Worm (Caenorhabditis elegans) whole organism, late embryonic: ENCODE measurements around the gene ptr-6.

Source experiments
- ceh-34 ChIP-seq: sonication (generic microtip); optimal IDR thresholded peaks from 2 replicates; lab custom pipeline; 2016; ENCODE audit warnings: mild to moderate bottlenecking, missing genetic modification characterization, missing compliant biosample characterization
- ceh-9 ChIP-seq: sonication (generic microtip); optimal IDR thresholded peaks from 2 replicates; lab custom pipeline; 2016; ENCODE audit warnings: mild to moderate bottlenecking, missing genetic modification characterization, inconsistent platforms, missing compliant biosample characterization
- che-1 ChIP-seq: sonication (generic microtip); optimal IDR thresholded peaks from 2 replicates; lab custom pipeline; 2016; ENCODE audit warnings: mild to moderate bottlenecking, missing genetic modification characterization, missing compliant biosample characterization
- eyg-1 ChIP-seq: sonication (generic microtip); optimal IDR thresholded peaks from 2 replicates; lab custom pipeline; 2016; ENCODE audit warnings: missing genotype, missing genetic modification characterization, missing compliant biosample characterization
- hlh-13 ChIP-seq: fragments of 200-800 bp; sonication (Bioruptor generic); optimal IDR thresholded peaks from 2 replicates; lab custom pipeline; 2018; ENCODE audit warnings: mild to moderate bottlenecking, missing genetic modification characterization, missing compliant biosample characterization
- hlh-15 ChIP-seq: sonication (generic microtip); optimal IDR thresholded peaks from 2 replicates; lab custom pipeline; 2016; ENCODE audit warnings: missing genetic modification characterization, missing compliant biosample characterization
- mec-3 ChIP-seq: sonication (generic microtip); optimal IDR thresholded peaks from 2 replicates; lab custom pipeline; 2016; ENCODE audit warnings: borderline replicate concordance, missing genetic modification characterization, missing compliant biosample characterization
- nhr-11 ChIP-seq: fragments of 150-350 bp; optimal IDR thresholded peaks from 2 replicates; lab custom pipeline; 2014; ENCODE audit warnings: missing biosample characterization, missing genetic modification characterization
- pha-4 ChIP-seq: fragments of 150-350 bp; optimal IDR thresholded peaks from 2 replicates; lab custom pipeline; 2018; ENCODE audit warnings: missing biosample characterization, missing genetic modification reagents, missing genetic modification characterization

DNA sequence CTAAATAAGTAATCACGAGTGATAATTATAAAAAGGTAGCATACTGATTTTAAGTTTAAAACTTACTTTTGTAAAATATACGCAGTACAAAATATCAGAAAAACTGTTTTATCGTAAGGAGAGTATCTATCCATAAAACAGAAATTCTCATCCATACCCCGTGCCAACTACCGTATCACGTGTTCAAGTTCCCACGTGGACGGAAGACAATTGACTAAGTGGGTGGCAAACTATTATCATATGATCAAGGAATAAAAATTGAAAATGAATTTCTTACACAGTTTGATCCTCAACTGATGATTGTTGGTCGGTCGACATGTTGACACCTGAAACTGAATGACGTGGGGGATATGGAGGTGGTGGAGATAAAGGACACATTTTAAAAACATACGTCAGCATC, 35.6 kb upstream of the ptr-6 start, which contains the start of gene pmt-1:
- no peak for TF ChIP-seq eyg-1 (tag; lab: Kevin White, UChicago)
- TF ChIP-seq hlh-13 (GFP tag; lab: Kevin White, UChicago): no peak
- no peak for TF ChIP-seq ceh-9 (tag; lab: Kevin White, UChicago)
- no peak for TF ChIP-seq hlh-15 (tag; lab: Kevin White, UChicago)
- no peak for TF ChIP-seq che-1 (tag; lab: Kevin White, UChicago)
- TF ChIP-seq mec-3 (tag; lab: Kevin White, UChicago): no peak
- TF ChIP-seq ceh-34: no peak
- no peak for TF ChIP-seq nhr-11 (tag; lab: Kevin White, UChicago)
- TF ChIP-seq pha-4 (tag; lab: Kevin White, UChicago): no peak
